Fruit fly (Drosophila melanogaster): ENCODE results near the gene sd.

DNA sequence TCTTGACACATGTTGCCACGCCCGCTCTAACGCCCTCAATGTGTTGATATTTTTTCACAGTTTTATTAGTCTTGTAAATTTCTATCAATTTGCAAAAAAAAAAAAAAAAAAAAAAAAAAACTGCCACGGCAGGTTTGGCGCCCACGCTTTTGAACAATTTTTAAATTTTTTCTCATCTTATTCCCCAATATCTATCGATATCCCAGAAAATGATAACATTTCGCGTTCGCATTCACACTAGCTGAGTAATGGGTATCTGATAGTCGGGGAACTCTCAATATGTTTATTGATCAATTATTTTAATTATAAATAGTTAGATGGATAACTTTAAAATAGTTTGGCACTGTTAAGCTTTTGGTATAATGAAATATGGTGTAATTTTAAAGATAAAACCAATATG, 37.2 kb downstream of the sd start:
- TF ChIP-seq PHDP (tag; optimal IDR thresholded peaks at IDR 0.05) (no peak), fru (optimal IDR thresholded peaks at IDR 0.05) (no peak), CG10274 (GFP tag; optimal IDR thresholded peaks at IDR 0.05) (no peak), Elba2 (GFP tag; optimal IDR thresholded peaks at IDR 0.05) (no peak), CG14667 (GFP tag; IDR thresholded peaks at IDR 0.05) (no peak), CG10959 (GFP tag; IDR thresholded peaks at IDR 0.05) (no peak)
